Worm (Caenorhabditis elegans): ENCODE measurements around the gene fkh-4.

fkh-4 gene

ce11 chrX:13446418-13446817 lies 17.8 kb upstream of the fkh-4 start, which contains the start of gene set-8:
set-8 (plus strand) TSS chrX:13446718.
- TF ChIP-seq snu-23 (GFP tag; optimal IDR thresholded peaks at IDR 0.05), result no peak
- no peak for TF ChIP-seq jun-1 (tag; optimal IDR thresholded peaks at IDR 0.05)
- no peak for TF ChIP-seq F16B12.6 (tag; optimal IDR thresholded peaks at IDR 0.05)

ce11 chrX:13444267-13444666 lies 15.6 kb upstream of the fkh-4 start:
- TF ChIP-seq pqm-1 (tag; optimal IDR thresholded peaks at IDR 0.05) (no peak), C16A3.4 (tag; optimal IDR thresholded peaks at IDR 0.05) (no peak), swsn-7 (tag; optimal IDR thresholded peaks at IDR 0.05) (no peak), ama-1 (optimal IDR thresholded peaks at IDR 0.05) (no peak), pag-3 (tag; optimal IDR thresholded peaks at IDR 0.05; ENCODE audit: borderline replicate concordance, insufficient read depth) (no peak)

- TF ChIP-seq mab-9 (GFP tag; IDR thresholded peaks at IDR 0.05) (no peak), snu-23 (GFP tag; optimal IDR thresholded peaks at IDR 0.05) (no peak), nhr-47 (tag; optimal IDR thresholded peaks at IDR 0.05) (no peak), ceh-90 (tag; optimal IDR thresholded peaks at IDR 0.05) (no peak), swsn-7 (tag; optimal IDR thresholded peaks at IDR 0.05) (no peak), jun-1 (tag; optimal IDR thresholded peaks at IDR 0.05) (no peak), pqm-1 (tag; optimal IDR thresholded peaks at IDR 0.05) (no peak)
Observed at ce11 chrX:13443283-13443682, 14.6 kb upstream of the fkh-4 start.

ce11 chrX:13442446-13442845 lies 13.8 kb upstream of the fkh-4 start:
- TF ChIP-seq zag-1 (tag; optimal IDR thresholded peaks at IDR 0.05) (no peak), ztf-11 (tag; optimal IDR thresholded peaks at IDR 0.05) (peak in 1 of 2 experiments; percentile 24), ceh-88 (GFP tag; IDR thresholded peaks at IDR 0.05) (peak; percentile 30; the same call in 1 of the 2 replicates), isw-1 (GFP tag; IDR thresholded peaks at IDR 0.05) (peak; percentile 11; the same call in 1 of the 2 replicates), xbp-1 (tag; optimal IDR thresholded peaks at IDR 0.05) (peak; percentile 30), swsn-7 (tag; optimal IDR thresholded peaks at IDR 0.05) (peak; percentile 24), nhr-77 (tag; optimal IDR thresholded peaks at IDR 0.05) (peak; percentile 29), hpl-2 (GFP tag; optimal IDR thresholded peaks at IDR 0.05) (no peak), egl-13 (tag; optimal IDR thresholded peaks at IDR 0.05) (peak; percentile 43), rnt-1 (tag; optimal IDR thresholded peaks at IDR 0.05) (peak; percentile 59), pax-3 (tag; optimal IDR thresholded peaks at IDR 0.05) (no peak), dsc-1 (tag; optimal IDR thresholded peaks at IDR 0.05) (peak; percentile 81), nhr-12 (tag; optimal IDR thresholded peaks at IDR 0.05) (no peak), F16B12.6 (tag; optimal IDR thresholded peaks at IDR 0.05) (no peak), mep-1 (tag; optimal IDR thresholded peaks at IDR 0.05) (peak; percentile 35), snpc-4 (tag; optimal IDR thresholded peaks at IDR 0.05) (no peak), nhr-47 (tag; optimal IDR thresholded peaks at IDR 0.05) (peak; percentile 79), nhr-19 (GFP tag; conservative IDR thresholded peaks at IDR 0.05) (peak; percentile 50), C16A3.4 (tag; optimal IDR thresholded peaks at IDR 0.05) (peak; percentile 58), vab-15 (tag; optimal IDR thresholded peaks at IDR 0.05) (no peak), pqm-1 (tag; optimal IDR thresholded peaks at IDR 0.05) (no peak), fos-1 (tag; optimal IDR thresholded peaks at IDR 0.05) (peak; percentile 33), fkh-8 (tag; optimal IDR thresholded peaks at IDR 0.05) (peak; percentile 47), lin-13 (GFP tag; optimal IDR thresholded peaks at IDR 0.05) (no peak), unc-130 (tag; optimal IDR thresholded peaks at IDR 0.05) (no peak), elt-3 (tag; optimal IDR thresholded peaks at IDR 0.05) (no peak), unc-62 (GFP tag; optimal IDR thresholded peaks at IDR 0.05) (no peak), lin-35 (GFP tag; optimal IDR thresholded peaks at IDR 0.05) (peak in 1 of 2 experiments; percentile 45), nhr-71 (tag; optimal IDR thresholded peaks at IDR 0.05) (peak; percentile 53), snu-23 (GFP tag; optimal IDR thresholded peaks at IDR 0.05) (peak; percentile 74), ceh-82 (tag; optimal IDR thresholded peaks at IDR 0.05) (peak; percentile 9 to 48 (median 45)), pag-3 (tag; optimal IDR thresholded peaks at IDR 0.05; ENCODE audit: borderline replicate concordance, insufficient read depth) (no peak), Y116A8C.19 (tag; optimal IDR thresholded peaks at IDR 0.05; ENCODE audit: borderline replicate concordance) (no peak), tlp-1 (tag; optimal IDR thresholded peaks at IDR 0.05) (no peak), jun-1 (tag; optimal IDR thresholded peaks at IDR 0.05) (peak; percentile 57), nhr-76 (tag; optimal IDR thresholded peaks at IDR 0.05) (no peak), elt-2 (tag; optimal IDR thresholded peaks at IDR 0.05) (no peak), unc-86 (tag; optimal IDR thresholded peaks at IDR 0.05) (peak; percentile 25), nhr-28 (tag; optimal IDR thresholded peaks at IDR 0.05) (no peak), fkh-10 (GFP tag; optimal IDR thresholded peaks at IDR 0.05) (peak; percentile 68), nhr-20 (tag; optimal IDR thresholded peaks at IDR 0.05) (peak; percentile 46), fkh-4 (tag; optimal IDR thresholded peaks at IDR 0.05; ENCODE audit: borderline replicate concordance) (no peak), ceh-90 (tag; optimal IDR thresholded peaks at IDR 0.05) (no peak), ama-1 (optimal IDR thresholded peaks at IDR 0.05) (no peak)
